Worm (Caenorhabditis elegans): Measurements from ENCODE around the gene F11E6.10.
A peak's percentile ranks its signal among the peaks of the same experiment; 100 is the strongest.

F11E6.10 gene

DNA sequence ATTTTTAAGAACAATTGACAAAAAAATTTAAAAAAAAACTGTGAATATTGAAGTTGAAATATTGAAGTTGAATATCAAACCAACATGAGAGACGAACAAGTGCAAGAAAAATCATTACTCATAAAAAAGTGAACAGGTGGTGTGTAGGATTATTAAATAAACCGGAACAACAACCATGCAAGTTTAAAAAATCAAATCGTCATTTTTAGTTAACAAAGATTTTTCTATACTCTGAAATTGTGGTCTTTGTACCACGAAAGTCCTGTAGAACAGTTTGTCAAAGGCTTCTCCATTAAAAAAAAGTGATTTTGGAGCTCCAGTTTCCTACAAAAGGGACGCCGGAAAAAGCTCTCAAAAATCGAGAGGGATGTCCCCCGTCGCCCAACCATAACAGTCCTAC is 23.0 kb downstream of the F11E6.10 start, which contains the start of gene C06A12.19:
Gene C06A12.19 (minus strand): TSS at position 101 of the 400 bp plus-strand sequence.
- TF ChIP-seq snpc-1.2 (GFP tag; IDR thresholded peaks at IDR 0.05) = no peak
- TF ChIP-seq Y5F2A.4 (GFP tag; optimal IDR thresholded peaks at IDR 0.05) = no peak
- TF ChIP-seq ceh-82 (tag; optimal IDR thresholded peaks at IDR 0.05) = no peak
- TF ChIP-seq aha-1 (tag) = peak; percentile 57
- TF ChIP-seq nhr-48 (tag; optimal IDR thresholded peaks at IDR 0.05) = no peak

DNA sequence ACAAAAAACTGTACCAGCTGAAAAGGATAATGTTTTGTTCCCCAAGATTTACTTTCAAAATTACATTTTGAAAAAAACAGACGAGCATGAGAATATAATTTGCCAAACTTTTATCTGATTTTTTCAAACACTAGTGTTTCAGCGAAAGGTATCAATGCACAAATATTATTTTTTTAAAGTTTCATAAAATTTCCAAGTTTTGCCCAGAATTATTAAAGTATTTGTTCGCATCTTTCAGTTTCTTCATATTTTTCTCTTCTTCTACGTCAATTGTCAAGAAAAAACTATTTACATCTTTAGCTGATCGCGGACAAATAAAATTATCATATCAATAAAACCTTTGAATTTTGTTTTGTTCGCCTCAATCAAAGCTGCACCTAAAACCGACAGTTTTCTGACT is 25.9 kb downstream of the F11E6.10 start, which contains the start of gene C06A12.8:
Gene C06A12.8 (plus strand): TSS at position 301 of the 400 bp plus-strand sequence.
- no peak for TF ChIP-seq spr-3 (GFP tag; optimal IDR thresholded peaks at IDR 0.05)
- no peak for TF ChIP-seq unc-130 (GFP tag; optimal IDR thresholded peaks at IDR 0.05)
- no peak for TF ChIP-seq duxl-1 (tag; optimal IDR thresholded peaks at IDR 0.05; ENCODE audit: poor library complexity)
- TF ChIP-seq lin-29 (GFP tag; IDR thresholded peaks at IDR 0.05) = no peak
- TF ChIP-seq arid-1 (GFP tag; conservative IDR thresholded peaks at IDR 0.05) = no peak
- no peak for TF ChIP-seq Y5F2A.4 (GFP tag; optimal IDR thresholded peaks at IDR 0.05)

ce11 chrIV:17436552-17436951 is 26.4 kb downstream of the F11E6.10 start, which contains the start of gene gcy-27:
Gene gcy-27, minus strand, starts transcription at chrIV:17436652.
- TF ChIP-seq nhr-28 (tag; optimal IDR thresholded peaks at IDR 0.05) (no peak), arid-1 (GFP tag; conservative IDR thresholded peaks at IDR 0.05) (no peak), ctbp-1 (GFP tag; IDR thresholded peaks at IDR 0.05) (no peak), zag-1 (tag; optimal IDR thresholded peaks at IDR 0.05) (no peak), ceh-28 (tag; optimal IDR thresholded peaks at IDR 0.05) (no peak), Y48G9A.11 (GFP tag; IDR thresholded peaks at IDR 0.05) (no peak), Y105C5A.15 (GFP tag; IDR thresholded peaks at IDR 0.05) (no peak), sdz-12 (GFP tag; optimal IDR thresholded peaks at IDR 0.05) (no peak), nhr-42 (GFP tag; IDR thresholded peaks at IDR 0.05) (no peak), daf-19 (GFP tag; conservative IDR thresholded peaks at IDR 0.05) (no peak), ceh-62 (tag; optimal IDR thresholded peaks at IDR 0.05) (no peak)

- TF ChIP-seq unc-62 (GFP tag; optimal IDR thresholded peaks at IDR 0.05 in 1 of 2) = peak in 1 of 2 experiments; percentile 54
- no peak for TF ChIP-seq unc-62 (tag; optimal IDR thresholded peaks at IDR 0.05)
- TF ChIP-seq lin-29 (GFP tag; IDR thresholded peaks at IDR 0.05) = no peak
Measured at ce11 chrIV:17435228-17435627, 27.7 kb downstream of the F11E6.10 start.

DNA sequence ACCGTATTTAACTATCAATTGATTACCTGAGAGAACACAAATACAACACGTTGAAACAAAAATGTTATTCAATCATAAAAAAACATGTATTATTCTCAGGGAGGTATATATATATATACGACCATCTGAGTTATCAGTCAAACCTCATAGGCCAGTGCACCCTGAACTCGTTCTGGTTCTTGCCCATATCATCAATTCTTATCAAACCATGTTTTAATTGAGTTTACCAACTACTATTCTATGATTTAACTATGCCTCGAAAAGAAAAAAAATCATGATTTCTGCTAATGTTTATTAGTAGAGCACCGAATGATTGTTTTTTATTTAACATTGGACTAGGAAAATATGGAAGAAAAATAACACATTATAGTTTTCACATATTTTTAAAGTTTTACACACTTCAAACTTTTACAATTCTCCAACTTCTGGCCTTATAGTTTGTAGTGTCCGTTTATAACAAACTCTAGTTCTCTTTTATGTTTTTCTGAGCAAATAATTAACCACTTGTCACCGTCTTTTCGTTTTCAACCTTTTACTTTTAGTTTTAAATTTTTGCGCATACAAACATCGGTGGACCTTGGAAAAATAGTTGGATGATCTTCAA is 30.6 kb downstream of the F11E6.10 start:
- TF ChIP-seq nhr-28 (tag; optimal IDR thresholded peaks at IDR 0.05) (peak; percentile 72), daf-16 (GFP tag; optimal IDR thresholded peaks at IDR 0.05) (no peak), daf-16 (tag; optimal IDR thresholded peaks at IDR 0.05) (peak; percentile 53), dve-1 (tag; optimal IDR thresholded peaks at IDR 0.05; ENCODE audit: insufficient read depth) (peak; percentile 39), pqm-1 (tag; optimal IDR thresholded peaks at IDR 0.05) (peak; percentile 73), unc-62 (GFP tag; optimal IDR thresholded peaks at IDR 0.05 in 1 of 2) (peak in 1 of 2 experiments; percentile 93), unc-62 (tag; optimal IDR thresholded peaks at IDR 0.05) (no peak), T26A8.4 (GFP tag; IDR thresholded peaks at IDR 0.05) (no peak)

ce11 chrIV:17431287-17431686 is 31.7 kb downstream of the F11E6.10 start, which contains the start of gene lact-6:
Gene lact-6, minus strand, starts transcription at chrIV:17431387.
- TF ChIP-seq sdz-12 (GFP tag; optimal IDR thresholded peaks at IDR 0.05) (no peak), zip-2 (tag; optimal IDR thresholded peaks at IDR 0.05) (no peak), F26F4.8 (GFP tag; conservative IDR thresholded peaks at IDR 0.05) (no peak), nhr-76 (tag; optimal IDR thresholded peaks at IDR 0.05) (no peak), daf-16 (GFP tag; optimal IDR thresholded peaks at IDR 0.05) (no peak), daf-16 (tag; optimal IDR thresholded peaks at IDR 0.05) (no peak), D1046.2 (GFP tag; IDR thresholded peaks at IDR 0.05) (no peak), pha-4 (GFP tag; IDR thresholded peaks at IDR 0.05) (no peak), pha-4 (tag; optimal IDR thresholded peaks at IDR 0.05) (no peak), ZK546.5 (tag; optimal IDR thresholded peaks at IDR 0.05) (no peak), saeg-2 (GFP tag; IDR thresholded peaks at IDR 0.05) (no peak), hlh-11 (tag; optimal IDR thresholded peaks at IDR 0.05) (no peak), Y75B8A.6 (GFP tag; IDR thresholded peaks at IDR 0.05) (no peak), mdt-29 (GFP tag; IDR thresholded peaks at IDR 0.05) (no peak), hif-1 (tag; optimal IDR thresholded peaks at IDR 0.05) (no peak), nhr-111 (GFP tag; optimal IDR thresholded peaks at IDR 0.05) (no peak), ztf-7 (tag; optimal IDR thresholded peaks at IDR 0.05) (no peak), lin-13 (GFP tag; optimal IDR thresholded peaks at IDR 0.05) (no peak)

Data from whole organism, L4 larva.